Worm (Caenorhabditis elegans) whole organism, mixed stage, embryonic: ENCODE results near the gene clc-13.

Experiments
- blmp-1 ChIP-seq: fragments of 150-350 bp; optimal IDR thresholded peaks from 2 replicates; lab custom pipeline; 2014; ENCODE audit warnings: missing biosample characterization, missing genetic modification characterization
- elt-1 ChIP-seq: sonication (generic microtip); optimal IDR thresholded peaks from 2 replicates; lab custom pipeline; 2017; ENCODE audit warnings: missing genetic modification characterization, mild to moderate bottlenecking, missing compliant biosample characterization, antibody characterized with exemption, moderate library complexity, borderline replicate concordance; ENCODE audit not compliant: insufficient read depth
- lin-13 ChIP-seq: fragments of 150-350 bp; optimal IDR thresholded peaks from 2 replicates; lab custom pipeline; 2014; ENCODE audit warnings: missing biosample characterization, missing genetic modification characterization
- lsy-2 ChIP-seq: fragments of 150-350 bp; optimal IDR thresholded peaks from 2 replicates; lab custom pipeline; 2014; ENCODE audit warnings: missing biosample characterization, missing genetic modification characterization
- mep-1 ChIP-seq: fragments of 150-350 bp; optimal IDR thresholded peaks from 2 replicates; lab custom pipeline; 2017; ENCODE audit warnings: missing biosample characterization, missing genetic modification reagents, missing genetic modification characterization, inconsistent platforms
- nhr-2 ChIP-seq: fragments of 150-350 bp; optimal IDR thresholded peaks from 2 replicates; lab custom pipeline; 2014; ENCODE audit warnings: missing biosample characterization, missing genetic modification characterization
- nhr-237 ChIP-seq: fragments of 150-350 bp; optimal IDR thresholded peaks from 2 replicates; lab custom pipeline; 2014; ENCODE audit warnings: missing biosample characterization, missing genetic modification characterization
- sptf-1 ChIP-seq: sonication (generic microtip); optimal IDR thresholded peaks from 2 replicates; lab custom pipeline; 2017; ENCODE audit warnings: mild to moderate bottlenecking, missing genetic modification characterization, moderate library complexity, missing compliant biosample characterization
- unc-120 ChIP-seq: sonication (generic microtip); optimal IDR thresholded peaks from 2 replicates; lab custom pipeline; 2017; ENCODE audit warnings: missing genetic modification characterization, missing compliant biosample characterization; ENCODE audit not compliant: poor library complexity, severe bottlenecking
- unc-39 ChIP-seq: fragments of 150-350 bp; optimal IDR thresholded peaks from 2 replicates; lab custom pipeline; 2014; ENCODE audit warnings: missing biosample characterization, missing genetic modification characterization
- unc-62 ChIP-seq: fragments of 150-350 bp; optimal IDR thresholded peaks from 2 replicates; lab custom pipeline; 2014; ENCODE audit warnings: missing biosample characterization, missing genetic modification reagents, missing genetic modification characterization
- ztf-11 ChIP-seq: fragments of 150-350 bp; optimal IDR thresholded peaks from 2 replicates; lab custom pipeline; 2014; ENCODE audit warnings: missing biosample characterization, missing genetic modification characterization

DNA sequence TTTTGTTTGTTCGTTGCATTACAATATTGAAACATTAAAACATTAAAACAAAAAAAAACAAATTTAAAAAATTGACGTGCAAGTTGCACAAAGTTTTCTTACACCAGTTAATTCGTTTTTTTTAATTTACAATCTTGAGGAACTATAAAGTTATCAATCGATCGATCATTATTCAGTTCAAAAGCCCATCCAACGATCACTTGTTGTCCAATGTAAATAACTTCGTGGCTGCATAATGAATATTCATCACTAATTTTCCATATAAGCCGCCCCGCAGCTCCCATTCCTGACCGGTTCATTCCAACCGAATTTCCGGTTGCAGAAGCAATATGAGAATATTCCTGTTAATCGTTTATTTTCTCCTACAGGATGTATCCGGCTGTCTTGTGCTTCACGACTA lies 28.1 kb downstream of the clc-13 start, which contains the start of gene hpo-33:
- TF ChIP-seq lin-13 (tag; lab: Kevin White, UChicago) (no peak), nhr-237 (no peak), elt-1 (tag; lab: Kevin White, UChicago) (no peak), unc-120 (tag; lab: Kevin White, UChicago) (no peak), ztf-11 (tag; lab: Kevin White, UChicago) (no peak), blmp-1 (tag; lab: Kevin White, UChicago) (no peak), nhr-2 (tag; lab: Kevin White, UChicago) (no peak), unc-62 (GFP tag; lab: Kevin White, UChicago) (no peak), unc-39 (no peak), mep-1 (tag; lab: Kevin White, UChicago) (no peak), lsy-2 (tag; lab: Kevin White, UChicago) (no peak), sptf-1 (no peak)
